Worm (Caenorhabditis elegans) whole organism, young adult: ENCODE data around the gene srr-1.
A peak's percentile ranks its signal among the peaks of the same experiment; 100 is the strongest.

Source experiments
- B0019.2 ChIP-seq: fragments of 200-800 bp; sonication (Bioruptor generic); conservative IDR thresholded peaks from 2 replicates; pipeline ENCODE4 v1.3.6; 2022; ENCODE audit warnings: missing genetic modification reagents, missing genetic modification characterization, missing compliant biosample characterization
- attf-5 ChIP-seq: fragments of 200-800 bp; sonication (Bioruptor generic); optimal IDR thresholded peaks from 2 replicates; lab custom pipeline; 2018; ENCODE audit warnings: mild to moderate bottlenecking, missing genetic modification characterization, missing compliant biosample characterization
- hmg-1.2 ChIP-seq: fragments of 200-800 bp; sonication (Bioruptor generic); IDR thresholded peaks from 2 replicates; pipeline ENCODE4 v1.3.6; 2022; ENCODE audit warnings: missing genetic modification reagents, missing genetic modification characterization, missing compliant biosample characterization
- mcd-1 ChIP-seq: fragments of 200-800 bp; sonication (Bioruptor generic); IDR thresholded peaks from 2 replicates; pipeline ENCODE4 v1.3.6; 2022; ENCODE audit warnings: missing genetic modification reagents, missing genetic modification characterization, missing compliant biosample characterization
- nhr-80 ChIP-seq: sonication (generic microtip); optimal IDR thresholded peaks from 2 replicates; lab custom pipeline; 2016; ENCODE audit warnings: missing genetic modification characterization, missing compliant biosample characterization

DNA sequence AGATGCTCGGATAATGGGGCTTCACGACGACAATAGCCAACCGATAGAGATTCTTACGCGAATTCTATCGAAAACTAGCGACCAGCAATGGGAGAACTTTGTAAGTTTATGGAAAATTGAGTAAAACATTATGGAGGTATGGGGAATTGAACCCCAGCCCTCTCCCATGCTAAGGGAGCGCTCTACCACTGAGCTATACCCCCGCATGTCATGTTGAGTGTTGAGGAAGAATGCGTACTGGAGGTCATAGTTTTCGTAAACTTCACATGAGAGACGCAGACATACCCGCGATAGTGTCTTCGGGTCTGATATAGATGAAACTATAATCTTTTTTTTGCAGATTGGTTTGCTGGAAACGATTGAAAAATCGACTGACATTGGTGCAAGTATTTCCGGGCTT is 50.2 kb downstream of the srr-1 start:
- TF ChIP-seq nhr-80 (tag; lab: Kevin White, UChicago) (peak; percentile 43), mcd-1 (peak; percentile 59), hmg-1.2 (GFP tag; lab: Robert Waterston, UW) (peak; percentile 78), attf-5 (no peak), B0019.2 (no peak)
